Fruit fly (Drosophila melanogaster) whole organism: ENCODE measurements around the gene per.

Source experiments
- Dll ChIP-seq: fragments of >200 bp; optimal IDR thresholded peaks from 2 replicates; lab custom pipeline; 2017
- pan ChIP-seq: fragments of >200 bp; optimal IDR thresholded peaks from 2 replicates; lab custom pipeline; 2017
- psq ChIP-seq: fragments of >200 bp; optimal IDR thresholded peaks from 2 replicates; lab custom pipeline; 2017
- usp ChIP-seq: fragments of >200 bp; optimal IDR thresholded peaks from 2 replicates; lab custom pipeline; 2017; ENCODE audit warnings: missing biosample characterization, missing genetic modification characterization, mixed read lengths

DNA sequence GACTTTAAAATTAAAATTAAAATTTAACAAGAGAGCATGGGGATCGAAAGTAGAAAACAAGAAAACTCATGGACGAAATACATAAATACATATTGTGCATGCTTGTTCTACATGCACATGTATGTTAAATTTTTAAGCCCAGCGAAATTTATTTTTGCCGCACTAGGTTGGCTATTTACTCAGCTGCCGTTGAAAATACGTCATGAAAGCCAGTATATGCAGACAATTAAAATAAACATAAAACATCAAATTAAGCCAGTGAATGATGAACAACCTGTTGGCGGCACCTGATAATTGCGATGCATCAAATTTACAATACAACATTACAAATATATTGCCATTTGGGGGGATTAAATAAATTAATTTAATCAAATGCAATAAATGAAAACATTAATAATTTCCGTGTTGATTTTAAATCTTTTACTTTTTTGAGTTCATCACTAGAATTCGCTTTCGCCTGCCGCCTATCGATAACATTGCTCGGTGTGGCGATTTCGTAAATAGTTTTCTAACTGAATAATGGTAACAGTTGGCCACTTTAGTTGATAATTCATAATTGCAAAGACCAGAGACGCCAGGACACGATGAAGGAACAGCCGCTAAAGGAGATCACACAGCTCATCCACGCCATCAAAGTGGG lies 18.9 kb downstream of the per start, which contains the start of gene eIF2Bbeta:
- no peak for TF ChIP-seq usp (GFP tag; lab: Kevin White, UChicago)
- TF ChIP-seq psq (lab: Kevin White, UChicago): no peak
- no peak for TF ChIP-seq Dll (lab: Kevin White, UChicago)
- TF ChIP-seq pan (lab: Kevin White, UChicago): no peak
